Fruit fly (Drosophila melanogaster) whole organism, embryonic: ENCODE measurements around the gene Rok.

ENCODE experiments used
- Abd-B ChIP-seq: fragments of 200-800 bp; sonication (Bioruptor generic); optimal IDR thresholded peaks from 2 replicates; lab custom pipeline; 2018; ENCODE audit warnings: missing biosample characterization, mild to moderate bottlenecking, missing genetic modification characterization, moderate library complexity
- Ada2b ChIP-seq: fragments of 200-800 bp; sonication (Bioruptor generic); IDR thresholded peaks from 2 replicates; pipeline ENCODE4 v1.3.6; 2022; ENCODE audit warnings: missing biosample characterization, missing genetic modification characterization
- CG10209 ChIP-seq: fragments of 200-800 bp; sonication (Bioruptor generic); optimal IDR thresholded peaks from 3 replicates; lab custom pipeline; 2017; ENCODE audit warnings: missing biosample characterization, mild to moderate bottlenecking, missing genetic modification characterization, missing genetic modification reagents
- CG12299 ChIP-seq: fragments of 200-800 bp; sonication (Bioruptor generic); optimal IDR thresholded peaks from 2 replicates; lab custom pipeline; 2018; ENCODE audit warnings: missing biosample characterization, mild to moderate bottlenecking, missing genetic modification characterization
- CG12659 ChIP-seq: fragments of 200-800 bp; sonication (Bioruptor generic); optimal IDR thresholded peaks from 3 replicates; lab custom pipeline; 2017; ENCODE audit warnings: mild to moderate bottlenecking, missing biosample characterization, missing genetic modification reagents, missing genetic modification characterization
- CG14014 ChIP-seq: fragments of 200-800 bp; sonication (Bioruptor generic); IDR thresholded peaks from 2 replicates; pipeline ENCODE4 v1.3.6; 2022; ENCODE audit warnings: missing biosample characterization, missing genetic modification characterization
- CG14667 ChIP-seq: fragments of 200-800 bp; sonication (Bioruptor generic); IDR thresholded peaks from 2 replicates; pipeline ENCODE4 v1.3.6; 2022; ENCODE audit warnings: missing biosample characterization, missing genetic modification characterization
- CG18262 ChIP-seq: fragments of 200-800 bp; optimal IDR thresholded peaks from 3 replicates; lab custom pipeline; 2019; ENCODE audit warnings: missing biosample characterization, mild to moderate bottlenecking, missing genetic modification characterization, moderate library complexity
- CG2129 ChIP-seq: fragments of 200-800 bp; sonication (Bioruptor generic); IDR thresholded peaks from 2 replicates; pipeline ENCODE4 v1.3.6; 2022; ENCODE audit warnings: missing biosample characterization, missing genetic modification characterization; ENCODE audit not compliant: partially characterized antibody
- CG30403 ChIP-seq: fragments of 200-800 bp; sonication (Bioruptor generic); optimal IDR thresholded peaks from 3 replicates; lab custom pipeline; 2016; ENCODE audit warnings: missing biosample characterization, missing genetic modification characterization
- CG3163 ChIP-seq: fragments of 200-800 bp; sonication (Bioruptor generic); optimal IDR thresholded peaks from 3 replicates; lab custom pipeline; 2016; ENCODE audit warnings: missing biosample characterization, missing genetic modification characterization
- CG4328 ChIP-seq: fragments of 200-800 bp; sonication (Bioruptor generic); optimal IDR thresholded peaks from 3 replicates; lab custom pipeline; 2017; ENCODE audit warnings: missing biosample characterization, missing genetic modification reagents, missing genetic modification characterization
- CG9817 ChIP-seq: fragments of 200-800 bp; sonication (Bioruptor generic); optimal IDR thresholded peaks from 2 replicates; lab custom pipeline; 2018; ENCODE audit warnings: missing biosample characterization, mild to moderate bottlenecking, missing genetic modification characterization, moderate library complexity
- CHES-1-like ChIP-seq: fragments of 200-800 bp; sonication (Bioruptor generic); optimal IDR thresholded peaks from 2 replicates; lab custom pipeline; 2016; ENCODE audit warnings: missing biosample characterization, missing genetic modification characterization
- CoRest ChIP-seq: fragments of 200-800 bp; sonication (Bioruptor generic); optimal IDR thresholded peaks from 3 replicates; lab custom pipeline; 2018; ENCODE audit warnings: missing biosample characterization, mild to moderate bottlenecking, missing genetic modification characterization, moderate library complexity
- Dip3 ChIP-seq: fragments of 200-800 bp; sonication (Bioruptor generic); optimal IDR thresholded peaks from 3 replicates; lab custom pipeline; 2016; ENCODE audit warnings: missing biosample characterization, missing genetic modification characterization
- Eip74EF ChIP-seq, 2 experiments: fragments of 200-800 bp in 1 of 2; fragments of >200 bp in 1 of 2; sonication (Bioruptor generic) in 1 of 2; optimal IDR thresholded peaks; 2 replicates each; lab custom pipeline; 2017 to 2019; ENCODE audit warnings: missing biosample characterization in 2 of 2, missing genetic modification characterization in 2 of 2, mild to moderate bottlenecking in 1 of 2, moderate library complexity in 1 of 2
- Fer1 ChIP-seq: fragments of 200-800 bp; sonication (Bioruptor generic); optimal IDR thresholded peaks from 2 replicates; lab custom pipeline; 2017; ENCODE audit warnings: missing biosample characterization, mild to moderate bottlenecking, missing genetic modification characterization
- Fer3 ChIP-seq: fragments of 200-800 bp; sonication (Bioruptor generic); optimal IDR thresholded peaks from 2 replicates; lab custom pipeline; 2018; ENCODE audit warnings: missing biosample characterization, mild to moderate bottlenecking, missing genetic modification characterization, moderate library complexity
- HLH54F ChIP-seq: fragments of 200-800 bp; sonication (Bioruptor generic); optimal IDR thresholded peaks from 3 replicates; lab custom pipeline; 2016; ENCODE audit warnings: missing biosample characterization, missing genetic modification characterization
- HmgZ ChIP-seq: fragments of 200-800 bp; sonication (Bioruptor generic); optimal IDR thresholded peaks from 2 replicates; lab custom pipeline; 2018; ENCODE audit warnings: missing biosample characterization, mild to moderate bottlenecking, missing genetic modification characterization
- Hmr ChIP-seq: fragments of 200-800 bp; sonication (Bioruptor generic); optimal IDR thresholded peaks from 3 replicates; lab custom pipeline; 2017; ENCODE audit warnings: mild to moderate bottlenecking, missing biosample characterization, missing genetic modification reagents, missing genetic modification characterization
- Hr78 ChIP-seq, 2 experiments: fragments of 200-800 bp in 1 of 2; fragments of >200 bp in 1 of 2; sonication (Bioruptor generic) in 1 of 2; optimal IDR thresholded peaks; 2 replicates each; lab custom pipeline; 2017 to 2019; ENCODE audit warnings: missing biosample characterization in 2 of 2, missing genetic modification characterization in 2 of 2, mild to moderate bottlenecking in 1 of 2, moderate library complexity in 1 of 2
- Oli ChIP-seq: fragments of 200-800 bp; sonication (Bioruptor generic); optimal IDR thresholded peaks from 2 replicates; lab custom pipeline; 2018; ENCODE audit warnings: missing biosample characterization, mild to moderate bottlenecking, missing genetic modification characterization, moderate library complexity
- PHDP ChIP-seq: fragments of 200-800 bp; sonication (Bioruptor generic); optimal IDR thresholded peaks from 3 replicates; lab custom pipeline; 2018; ENCODE audit warnings: missing biosample characterization, mild to moderate bottlenecking, missing genetic modification characterization, moderate library complexity
- Ptx1 ChIP-seq: fragments of 200-800 bp; sonication (Bioruptor generic); IDR thresholded peaks from 2 replicates; pipeline ENCODE4 v1.3.6; 2022; ENCODE audit warnings: missing biosample characterization, missing genetic modification characterization
- Xbp1 ChIP-seq: fragments of 200-800 bp; sonication (Bioruptor generic); optimal IDR thresholded peaks from 3 replicates; lab custom pipeline; 2016; ENCODE audit warnings: missing biosample characterization, mild to moderate bottlenecking, missing genetic modification characterization
- bbx ChIP-seq: fragments of 200-800 bp; sonication (Bioruptor generic); IDR thresholded peaks from 2 replicates; pipeline ENCODE4 v1.3.6; 2022; ENCODE audit warnings: missing biosample characterization, missing genetic modification characterization; ENCODE audit not compliant: partially characterized antibody
- bsh ChIP-seq, 2 experiments: fragments of 200-800 bp; sonication (Bioruptor generic); optimal IDR thresholded peaks; 2 replicates each; lab custom pipeline; 2017 to 2018; ENCODE audit warnings: mild to moderate bottlenecking in 2 of 2, missing biosample characterization in 2 of 2, missing genetic modification characterization in 2 of 2, moderate library complexity in 1 of 2
- chinmo ChIP-seq: fragments of 200-800 bp; sonication (Bioruptor generic); IDR thresholded peaks from 4 replicates; pipeline ENCODE4 v1.3.6; 2022; ENCODE audit warnings: missing biosample characterization, missing genetic modification characterization; ENCODE audit not compliant: partially characterized antibody
- croc ChIP-seq: fragments of 200-800 bp; sonication (Bioruptor generic); conservative IDR thresholded peaks from 3 replicates; pipeline ENCODE4 v1.3.6; 2022; ENCODE audit warnings: missing biosample characterization, missing genetic modification characterization
- cwo ChIP-seq: fragments of 200-800 bp; sonication (Bioruptor generic); optimal IDR thresholded peaks from 3 replicates; lab custom pipeline; 2017; ENCODE audit warnings: missing biosample characterization, missing genetic modification characterization, mild to moderate bottlenecking, moderate library complexity, missing genetic modification reagents
- dmrt99B ChIP-seq: fragments of 200-800 bp; sonication (Bioruptor generic); optimal IDR thresholded peaks from 2 replicates; lab custom pipeline; 2018; ENCODE audit warnings: missing biosample characterization, mild to moderate bottlenecking, missing genetic modification characterization, moderate library complexity
- en ChIP-seq: fragments of 200-800 bp; sonication (Bioruptor generic); optimal IDR thresholded peaks from 2 replicates; lab custom pipeline; 2016; ENCODE audit warnings: missing biosample characterization, missing genetic modification characterization
- esg ChIP-seq: fragments of 200-800 bp; sonication (Bioruptor generic); conservative IDR thresholded peaks from 2 replicates; pipeline ENCODE4 v1.3.6; 2022; ENCODE audit warnings: missing biosample characterization, missing genetic modification characterization
- gem ChIP-seq: fragments of 200-800 bp; sonication (Bioruptor generic); optimal IDR thresholded peaks from 2 replicates; lab custom pipeline; 2019; ENCODE audit warnings: missing biosample characterization, mild to moderate bottlenecking, missing genetic modification characterization, moderate library complexity
- grau ChIP-seq: fragments of 200-800 bp; optimal IDR thresholded peaks from 3 replicates; lab custom pipeline; 2019; ENCODE audit warnings: missing biosample characterization, mild to moderate bottlenecking, missing genetic modification characterization, moderate library complexity
- mam ChIP-seq: fragments of 200-800 bp; sonication (Bioruptor generic); optimal IDR thresholded peaks from 3 replicates; lab custom pipeline; 2016; ENCODE audit warnings: missing biosample characterization, missing genetic modification characterization
- org-1 ChIP-seq: fragments of 200-800 bp; sonication (Bioruptor generic); optimal IDR thresholded peaks from 2 replicates; lab custom pipeline; 2017; ENCODE audit warnings: missing biosample characterization, missing genetic modification characterization
- pan ChIP-seq, 4 experiments: fragments of >200 bp in 3 of 4; fragments of 200-800 bp in 1 of 4; sonication (Bioruptor generic) in 1 of 4; optimal IDR thresholded peaks in 3 of 4; IDR thresholded peaks in 1 of 4; 2 replicates each; pipeline versions ENCODE4 v1.3.6 to Lab custom; 2017 to 2022; ENCODE audit warnings: missing biosample characterization in 2 of 4, missing genetic modification characterization in 2 of 4, mixed read lengths in 1 of 4
- prd ChIP-seq, 3 experiments: fragments of >200 bp in 2 of 3; fragments of 200-800 bp in 1 of 3; sonication (Bioruptor generic) in 1 of 3; optimal IDR thresholded peaks in 2 of 3; IDR thresholded peaks in 1 of 3; 2 replicates in 2 of 3; 3 replicates in 1 of 3; pipeline versions ENCODE4 v1.3.6 to Lab custom; 2017 to 2022; ENCODE audit warnings: missing biosample characterization in 1 of 3, missing genetic modification characterization in 1 of 3
- sd ChIP-seq: fragments of 200-800 bp; sonication (Bioruptor generic); optimal IDR thresholded peaks from 3 replicates; lab custom pipeline; 2018; ENCODE audit warnings: missing biosample characterization, mild to moderate bottlenecking, missing genetic modification characterization, moderate library complexity
- sens ChIP-seq: fragments of 200-800 bp; sonication (Bioruptor generic); peaks from one replicate; lab custom pipeline; 2016; ENCODE audit warnings: missing biosample characterization, missing genetic modification characterization
- sqz ChIP-seq: fragments of 200-800 bp; sonication (Bioruptor generic); optimal IDR thresholded peaks from 3 replicates; lab custom pipeline; 2018; ENCODE audit warnings: missing biosample characterization, mild to moderate bottlenecking, missing genetic modification characterization
- zfh2 ChIP-seq: fragments of 200-800 bp; sonication (Bioruptor generic); optimal IDR thresholded peaks from 2 replicates; lab custom pipeline; 2016; ENCODE audit warnings: missing biosample characterization, missing genetic modification characterization

The Rok gene

DNA sequence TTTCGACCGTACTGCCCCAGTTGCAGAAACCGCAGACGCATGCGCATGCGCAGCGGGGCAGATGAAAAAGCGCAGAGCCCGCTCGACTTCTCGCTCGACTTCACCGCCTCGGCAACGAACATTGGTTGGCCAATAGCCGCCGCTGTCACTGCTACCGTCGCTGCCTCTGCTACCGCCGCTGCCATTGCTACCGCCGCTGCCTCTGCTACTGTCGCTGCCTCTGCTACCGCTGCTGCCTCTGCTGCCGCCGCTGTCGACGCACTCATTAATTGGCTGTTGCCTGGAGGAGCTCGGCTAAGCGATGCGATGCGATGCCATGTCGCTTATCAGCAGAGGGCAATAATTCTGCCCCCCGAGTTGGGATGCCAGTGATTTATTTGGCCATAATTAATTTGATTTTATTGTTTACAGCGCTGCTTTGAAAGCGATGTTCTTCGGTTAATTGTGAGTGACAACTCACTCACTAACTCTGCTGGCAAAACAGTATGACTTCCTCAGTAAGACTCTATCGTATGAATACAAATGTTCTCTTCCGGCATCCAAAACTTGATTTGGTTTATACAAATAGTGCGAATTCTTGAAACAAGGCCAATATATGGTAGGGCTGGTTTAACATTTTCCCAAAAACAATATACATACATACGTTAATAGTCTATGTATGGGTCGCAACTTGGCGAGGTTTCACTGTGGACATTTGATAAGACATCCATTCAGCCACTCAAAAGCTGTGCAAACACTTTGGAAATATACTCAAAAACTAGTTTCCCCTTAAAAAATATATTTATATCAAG lies 33.7 kb upstream of the Rok start (continued):
- TF ChIP-seq Hmr (GFP tag; lab: Kevin White, UChicago) (peak; percentile 21), zfh2 (GFP tag; lab: Kevin White, UChicago) (peak; percentile 38), Fer1 (peak; percentile 27), HLH54F (GFP tag; lab: Kevin White, UChicago) (no peak), en (GFP tag; lab: Kevin White, UChicago) (no peak), prd (optimal IDR thresholded peaks at IDR 0.05; lab: Kevin White, UChicago) (no peak), prd (GFP tag; IDR thresholded peaks at IDR 0.05; lab: Robert Waterston, UW) (0 out of 3 replicates have a peak, but pooled peaks have one; percentile 16), Fer3 (peak; percentile 28), CG18262 (tag; lab: Kevin White, UChicago) (peak; percentile 4), pan (optimal IDR thresholded peaks at IDR 0.05; lab: Kevin White, UChicago) (no peak), pan (GFP tag; optimal IDR thresholded peaks at IDR 0.05 in 1 of 2, IDR thresholded peaks at IDR 0.05 in 1 of 2) (peak in 1 of 2 experiments; percentile 39), CG3163 (GFP tag; lab: Kevin White, UChicago) (no peak), chinmo (GFP tag; lab: Robert Waterston, UW) (0 out of 4 replicates have a peak, but pooled peaks have one; percentile 45), gem (tag; lab: Kevin White, UChicago) (peak; percentile 65), CG30403 (GFP tag; lab: Kevin White, UChicago) (peak; percentile 31), CG2129 (GFP tag; lab: Robert Waterston, UW) (no peak), croc (no peak), CG14014 (GFP tag; lab: Robert Waterston, UW) (no peak), sens (GFP tag; lab: Kevin White, UChicago) (peak; percentile 60), Hr78 (GFP tag; optimal IDR thresholded peaks at IDR 0.05; lab: Kevin White, UChicago) (no peak), esg (no peak), bbx (0 out of 2 replicates have a peak, but pooled peaks have one; percentile 40), Ada2b (GFP tag; lab: Robert Waterston, UW) (0 out of 2 replicates have a peak, but pooled peaks have one; percentile 25), bsh (GFP tag; optimal IDR thresholded peaks at IDR 0.05; lab: Kevin White, UChicago) (peak in 1 of 2 experiments; percentile 20), Dip3 (peak; percentile 8), grau (tag; lab: Kevin White, UChicago) (peak; percentile 89), sqz (GFP tag; lab: Kevin White, UChicago) (no peak), PHDP (tag; lab: Kevin White, UChicago) (peak; percentile 41), CG10209 (no peak), CG12299 (no peak), Ptx1 (GFP tag; lab: Robert Waterston, UW) (peak; percentile 45; the same call in 1 of the 2 replicates), Eip74EF (GFP tag; optimal IDR thresholded peaks at IDR 0.05; lab: Kevin White, UChicago) (peak in 1 of 2 experiments; percentile 10), HmgZ (peak; percentile 36), CG9817 (peak; percentile 22), org-1 (GFP tag; lab: Kevin White, UChicago) (no peak), sd (tag; lab: Kevin White, UChicago) (peak; percentile 4), CG12659 (GFP tag; lab: Kevin White, UChicago) (no peak), Abd-B (GFP tag; lab: Kevin White, UChicago) (peak; percentile 42), Oli (tag; lab: Kevin White, UChicago) (peak; percentile 33), Xbp1 (GFP tag; lab: Kevin White, UChicago) (peak; percentile 42), cwo (GFP tag; lab: Kevin White, UChicago) (peak; percentile 16), dmrt99B (peak; percentile 30), CG14667 (GFP tag; lab: Robert Waterston, UW) (0 out of 2 replicates have a peak, but pooled peaks have one; percentile 17), CHES-1-like (GFP tag; lab: Kevin White, UChicago) (peak; percentile 8), CG4328 (GFP tag; lab: Kevin White, UChicago) (no peak), CoRest (peak; percentile 25), mam (no peak)
